Worm (Caenorhabditis elegans) whole organism, L3 larva: Measurements from ENCODE around the gene T09F3.5.

Source experiments
- R02D3.7 ChIP-seq: fragments of 150-350 bp; optimal IDR thresholded peaks from 2 replicates; lab custom pipeline; 2014; ENCODE audit warnings: missing biosample characterization, missing genetic modification characterization
- ZK546.5 ChIP-seq: sonication (generic microtip); optimal IDR thresholded peaks from 2 replicates; lab custom pipeline; 2017; ENCODE audit warnings: missing biosample characterization, missing genetic modification characterization
- aly-2 ChIP-seq: fragments of 150-350 bp; optimal IDR thresholded peaks from 2 replicates; lab custom pipeline; 2014; ENCODE audit warnings: missing biosample characterization, missing genetic modification characterization
- ama-1 ChIP-seq: fragments of 150-350 bp; optimal IDR thresholded peaks from 2 replicates; lab custom pipeline; 2018
- ceh-16 ChIP-seq: sonication (generic microtip); optimal IDR thresholded peaks from 2 replicates; lab custom pipeline; 2017; ENCODE audit warnings: missing biosample characterization, missing genetic modification characterization
- ceh-28 ChIP-seq: fragments of 150-350 bp; optimal IDR thresholded peaks from 2 replicates; lab custom pipeline; 2014; ENCODE audit warnings: missing biosample characterization, missing genetic modification reagents, missing genetic modification characterization
- ceh-82 ChIP-seq: fragments of 150-350 bp; optimal IDR thresholded peaks from 2 replicates; lab custom pipeline; 2014; ENCODE audit warnings: missing biosample characterization, missing genetic modification characterization
- ceh-9 ChIP-seq: sonication (generic microtip); optimal IDR thresholded peaks from 2 replicates; lab custom pipeline; 2018; ENCODE audit warnings: missing biosample characterization, missing genetic modification characterization
- daf-12 ChIP-seq: fragments of 150-350 bp; optimal IDR thresholded peaks from 2 replicates; lab custom pipeline; 2014; ENCODE audit warnings: missing biosample characterization, missing genetic modification reagents, missing genetic modification characterization
- egl-27 ChIP-seq: sonication (generic microtip); optimal IDR thresholded peaks from 4 replicates; lab custom pipeline; 2017; ENCODE audit warnings: missing biosample characterization, missing genetic modification reagents, missing genetic modification characterization
- egl-5 ChIP-seq: fragments of 150-350 bp; optimal IDR thresholded peaks from 2 replicates; lab custom pipeline; 2017; ENCODE audit warnings: missing biosample characterization, missing genetic modification reagents, missing genetic modification characterization, inconsistent platforms
- elt-1 ChIP-seq: fragments of 150-350 bp; optimal IDR thresholded peaks from 2 replicates; lab custom pipeline; 2014; ENCODE audit warnings: missing biosample characterization, missing genetic modification characterization
- elt-2 ChIP-seq: sonication (generic microtip); optimal IDR thresholded peaks from 2 replicates; lab custom pipeline; 2016; ENCODE audit warnings: missing genetic modification reagents, mild to moderate bottlenecking, missing genetic modification characterization, missing compliant biosample characterization
- elt-3 ChIP-seq, 3 experiments: fragments of 150-350 bp in 1 of 3; sonication (generic microtip) in 2 of 3; optimal IDR thresholded peaks; 2 replicates in 2 of 3; 4 replicates in 1 of 3; lab custom pipeline; 2014 to 2017; ENCODE audit warnings: missing biosample characterization in 3 of 3, missing genetic modification characterization in 3 of 3
- eor-1 ChIP-seq, 2 experiments: fragments of 150-350 bp; optimal IDR thresholded peaks; 2 replicates each; lab custom pipeline; 2014 to 2018; ENCODE audit warnings: missing biosample characterization in 2 of 2, missing genetic modification characterization in 2 of 2
- fkh-10 ChIP-seq: sonication (generic microtip); optimal IDR thresholded peaks from 2 replicates; lab custom pipeline; 2017; ENCODE audit warnings: missing biosample characterization, missing genetic modification reagents, missing genetic modification characterization
- fkh-2 ChIP-seq: fragments of 150-350 bp; optimal IDR thresholded peaks from 2 replicates; lab custom pipeline; 2014; ENCODE audit warnings: missing biosample characterization, missing genetic modification reagents, missing genetic modification characterization
- fos-1 ChIP-seq: fragments of 150-350 bp; optimal IDR thresholded peaks from 2 replicates; lab custom pipeline; 2014; ENCODE audit warnings: missing biosample characterization, missing genetic modification characterization
- hmg-11 ChIP-seq: sonication (generic microtip); optimal IDR thresholded peaks from 2 replicates; lab custom pipeline; 2016; ENCODE audit warnings: missing genetic modification characterization, missing compliant biosample characterization
- jun-1 ChIP-seq: fragments of 150-350 bp; optimal IDR thresholded peaks from 2 replicates; lab custom pipeline; 2014; ENCODE audit warnings: missing biosample characterization, missing genetic modification reagents, missing genetic modification characterization
- lin-15B ChIP-seq: fragments of 150-350 bp; optimal IDR thresholded peaks from 2 replicates; lab custom pipeline; 2014; ENCODE audit warnings: missing biosample characterization, missing genetic modification characterization
- lin-39 ChIP-seq: fragments of 150-350 bp; optimal IDR thresholded peaks from 2 replicates; lab custom pipeline; 2018; ENCODE audit warnings: missing biosample characterization, missing genetic modification reagents, missing genetic modification characterization
- lsy-12 ChIP-seq: sonication (generic microtip); optimal IDR thresholded peaks from 2 replicates; lab custom pipeline; 2016; ENCODE audit warnings: mild to moderate bottlenecking, missing genetic modification characterization, missing compliant biosample characterization
- mdl-1 ChIP-seq: fragments of 150-350 bp; optimal IDR thresholded peaks from 2 replicates; lab custom pipeline; 2014; ENCODE audit warnings: missing biosample characterization, missing genetic modification characterization
- mml-1 ChIP-seq: fragments of 150-350 bp; sonication (generic microtip); optimal IDR thresholded peaks from 3 replicates; lab custom pipeline; 2014; ENCODE audit warnings: missing biosample characterization, missing genetic modification characterization
- nfya-1 ChIP-seq: sonication (generic microtip); optimal IDR thresholded peaks from 2 replicates; lab custom pipeline; 2017; ENCODE audit warnings: missing genetic modification characterization, mild to moderate bottlenecking, missing compliant biosample characterization, antibody characterized with exemption, moderate library complexity; ENCODE audit not compliant: insufficient read depth
- nhr-11 ChIP-seq: fragments of 150-350 bp; optimal IDR thresholded peaks from 2 replicates; lab custom pipeline; 2014; ENCODE audit warnings: missing biosample characterization, missing genetic modification characterization
- nhr-12 ChIP-seq: fragments of 150-350 bp; optimal IDR thresholded peaks from 2 replicates; lab custom pipeline; 2014; ENCODE audit warnings: missing biosample characterization, missing genetic modification characterization
- nhr-23 ChIP-seq: fragments of 150-350 bp; optimal IDR thresholded peaks from 2 replicates; lab custom pipeline; 2014; ENCODE audit warnings: missing biosample characterization, missing genetic modification reagents, missing genetic modification characterization
- nhr-237 ChIP-seq: fragments of 150-350 bp; optimal IDR thresholded peaks from 2 replicates; lab custom pipeline; 2014; ENCODE audit warnings: missing biosample characterization, missing genetic modification characterization
- nhr-25 ChIP-seq: sonication (generic microtip); optimal IDR thresholded peaks from 2 replicates; lab custom pipeline; 2017; ENCODE audit warnings: missing biosample characterization, missing genetic modification characterization
- nhr-28 ChIP-seq: fragments of 150-350 bp; optimal IDR thresholded peaks from 2 replicates; lab custom pipeline; 2014; ENCODE audit warnings: missing biosample characterization, missing genetic modification characterization
- nhr-43 ChIP-seq: sonication (generic microtip); optimal IDR thresholded peaks from 2 replicates; lab custom pipeline; 2016; ENCODE audit warnings: mild to moderate bottlenecking, missing genetic modification characterization, missing compliant biosample characterization; ENCODE audit not compliant: poor library complexity, severe bottlenecking
- nhr-67 ChIP-seq: fragments of 150-350 bp; optimal IDR thresholded peaks from 2 replicates; lab custom pipeline; 2014; ENCODE audit warnings: missing biosample characterization, missing genetic modification characterization
- nhr-76 ChIP-seq: fragments of 150-350 bp; sonication (generic microtip); optimal IDR thresholded peaks from 5 replicates; lab custom pipeline; 2014; ENCODE audit warnings: missing biosample characterization, missing genetic modification characterization
- nhr-77 ChIP-seq: fragments of 150-350 bp; optimal IDR thresholded peaks from 2 replicates; lab custom pipeline; 2014; ENCODE audit warnings: missing biosample characterization, missing genetic modification characterization
- pha-4 ChIP-seq: fragments of 150-350 bp; optimal IDR thresholded peaks from 2 replicates; lab custom pipeline; 2014; ENCODE audit warnings: missing biosample characterization, missing genetic modification reagents, missing genetic modification characterization
- pqm-1 ChIP-seq: fragments of 150-350 bp; optimal IDR thresholded peaks from 2 replicates; lab custom pipeline; 2017; ENCODE audit warnings: missing biosample characterization, missing genetic modification characterization, inconsistent platforms
- sea-2 ChIP-seq: fragments of 150-350 bp; sonication (generic microtip); optimal IDR thresholded peaks from 4 replicates; lab custom pipeline; 2014; ENCODE audit warnings: missing biosample characterization, missing genetic modification reagents, missing genetic modification characterization
- skn-1 ChIP-seq: fragments of 150-350 bp; optimal IDR thresholded peaks from 2 replicates; lab custom pipeline; 2014; ENCODE audit warnings: missing biosample characterization, missing genetic modification characterization
- snpc-4 ChIP-seq: fragments of 150-350 bp; optimal IDR thresholded peaks from 2 replicates; lab custom pipeline; 2014; ENCODE audit warnings: missing biosample characterization, missing genetic modification characterization
- tbx-2 ChIP-seq: sonication (generic microtip); optimal IDR thresholded peaks from 2 replicates; lab custom pipeline; 2016; ENCODE audit warnings: mild to moderate bottlenecking, missing genetic modification characterization, missing compliant biosample characterization
- unc-39 ChIP-seq: sonication (generic microtip); optimal IDR thresholded peaks from 4 replicates; lab custom pipeline; 2017; ENCODE audit warnings: missing biosample characterization, missing genetic modification characterization
- unc-62 ChIP-seq: fragments of 150-350 bp; sonication (generic microtip); optimal IDR thresholded peaks from 4 replicates; lab custom pipeline; 2014; ENCODE audit warnings: missing biosample characterization, missing genetic modification reagents, missing genetic modification characterization
- zag-1 ChIP-seq: fragments of 150-350 bp; optimal IDR thresholded peaks from 2 replicates; lab custom pipeline; 2014; ENCODE audit warnings: missing biosample characterization, missing genetic modification characterization
- ztf-11 ChIP-seq: fragments of 150-350 bp; optimal IDR thresholded peaks from 2 replicates; lab custom pipeline; 2014; ENCODE audit warnings: missing biosample characterization, missing genetic modification characterization
- ztf-4 ChIP-seq: fragments of 150-350 bp; optimal IDR thresholded peaks from 2 replicates; lab custom pipeline; 2014; ENCODE audit warnings: missing biosample characterization, missing genetic modification characterization

T09F3.5 gene

ce11 chrII:10389776-10390175 is 6.9 kb upstream of the T09F3.5 start:
- no peak for TF ChIP-seq ceh-16 (tag; lab: Kevin White, UChicago)
- TF ChIP-seq unc-62, result no peak
- no peak for TF ChIP-seq ZK546.5 (tag; lab: Kevin White, UChicago)
- peak; percentile 60 for TF ChIP-seq nhr-43 (tag; lab: Kevin White, UChicago)
- TF ChIP-seq nhr-28 (tag; lab: Kevin White, UChicago), result no peak
- no peak for TF ChIP-seq snpc-4 (tag; lab: Kevin White, UChicago)
- no peak for TF ChIP-seq nhr-77
- TF ChIP-seq nhr-11 (tag; lab: Kevin White, UChicago), result no peak
- TF ChIP-seq fkh-10 (GFP tag; lab: Kevin White, UChicago), result no peak
- peak; percentile 56 for TF ChIP-seq nhr-25 (tag; lab: Kevin White, UChicago)
- no peak for TF ChIP-seq eor-1 (tag; optimal IDR thresholded peaks at IDR 0.05; lab: Kevin White, UChicago)
- TF ChIP-seq nhr-237 (tag; lab: Kevin White, UChicago), result no peak
- TF ChIP-seq nfya-1 (tag; lab: Kevin White, UChicago), result peak; percentile 62
- TF ChIP-seq elt-3 (tag; optimal IDR thresholded peaks at IDR 0.05; lab: Kevin White, UChicago), result no peak
- no peak for TF ChIP-seq tbx-2
- TF ChIP-seq ztf-4, result no peak
- TF ChIP-seq sea-2 (GFP tag; lab: Kevin White, UChicago), result no peak
- TF ChIP-seq pqm-1 (tag; lab: Kevin White, UChicago), result peak; percentile 97
- no peak for TF ChIP-seq mdl-1 (tag; lab: Kevin White, UChicago)
- TF ChIP-seq ceh-82 (tag; lab: Kevin White, UChicago), result no peak
- TF ChIP-seq R02D3.7 (tag; lab: Kevin White, UChicago), result no peak
- no peak for TF ChIP-seq zag-1
- peak; percentile 69 for TF ChIP-seq pha-4 (tag; lab: Kevin White, UChicago)
- no peak for TF ChIP-seq unc-39 (tag; lab: Kevin White, UChicago)
- no peak for TF ChIP-seq daf-12 (tag; lab: Kevin White, UChicago)
- TF ChIP-seq ceh-28 (tag; lab: Kevin White, UChicago), result no peak
- TF ChIP-seq nhr-76, result peak; percentile 4
- TF ChIP-seq mml-1 (tag; lab: Kevin White, UChicago), result peak; percentile 53
- TF ChIP-seq lin-15B (tag; lab: Kevin White, UChicago), result peak; percentile 14
- TF ChIP-seq fkh-2 (tag; lab: Kevin White, UChicago), result no peak
- TF ChIP-seq lsy-12 (tag; lab: Kevin White, UChicago), result no peak
- TF ChIP-seq egl-27 (tag; lab: Kevin White, UChicago), result no peak
- TF ChIP-seq nhr-67 (tag; lab: Kevin White, UChicago), result no peak
- TF ChIP-seq aly-2 (tag; lab: Kevin White, UChicago), result no peak
- TF ChIP-seq elt-2 (tag; lab: Kevin White, UChicago), result peak; percentile 89
- no peak for TF ChIP-seq skn-1 (tag; lab: Kevin White, UChicago)
- TF ChIP-seq jun-1, result peak; percentile 75
- peak; percentile 19 for TF ChIP-seq nhr-23 (tag; lab: Kevin White, UChicago)
- no peak for TF ChIP-seq ztf-11 (tag; lab: Kevin White, UChicago)
- TF ChIP-seq hmg-11 (tag; lab: Kevin White, UChicago), result no peak
- peak; percentile 75 for TF ChIP-seq ama-1
- TF ChIP-seq egl-5 (tag; lab: Kevin White, UChicago), result no peak
- TF ChIP-seq lin-39 (tag; lab: Kevin White, UChicago), result no peak
- no peak for TF ChIP-seq ceh-9 (tag; lab: Kevin White, UChicago)
- TF ChIP-seq elt-1 (tag; lab: Kevin White, UChicago), result no peak
- TF ChIP-seq nhr-12 (tag; lab: Kevin White, UChicago), result no peak
- TF ChIP-seq fos-1 (tag; lab: Kevin White, UChicago), result no peak
